Worm (Caenorhabditis elegans): ENCODE data around the gene vps-26.

The vps-26 gene

ce11 chrIV:9341591-9341990 is at the start of gene vps-26:
TSS of gene vps-26 (minus strand) at chrIV:9341790.
- peak; percentile 35 for TF ChIP-seq hmg-11 (tag; optimal IDR thresholded peaks at IDR 0.05)
- peak; percentile 81 for TF ChIP-seq pha-4 (tag; optimal IDR thresholded peaks at IDR 0.05)
- TF ChIP-seq lin-15B (tag; optimal IDR thresholded peaks at IDR 0.05) = peak; percentile 36
- no peak for TF ChIP-seq elt-3 (tag; optimal IDR thresholded peaks at IDR 0.05)
- TF ChIP-seq elt-2 (tag; optimal IDR thresholded peaks at IDR 0.05) = peak; percentile 10

ce11 chrIV:9386038-9386437 is 44.4 kb upstream of the vps-26 start, which contains the start of gene daf-15:
TSS of gene daf-15 (plus strand) at chrIV:9386208.
- TF ChIP-seq nhr-25 (tag; optimal IDR thresholded peaks at IDR 0.05) (peak; percentile 26), mml-1 (tag; optimal IDR thresholded peaks at IDR 0.05) (no peak), nfya-1 (tag; optimal IDR thresholded peaks at IDR 0.05; ENCODE audit: insufficient read depth) (no peak), nhr-12 (tag; optimal IDR thresholded peaks at IDR 0.05) (no peak), nhr-28 (tag; optimal IDR thresholded peaks at IDR 0.05) (no peak), fkh-2 (tag; optimal IDR thresholded peaks at IDR 0.05) (no peak), nhr-23 (tag; optimal IDR thresholded peaks at IDR 0.05) (peak; percentile 26), ama-1 (optimal IDR thresholded peaks at IDR 0.05) (no peak), skn-1 (tag; optimal IDR thresholded peaks at IDR 0.05) (peak; percentile 50), snpc-4 (tag; optimal IDR thresholded peaks at IDR 0.05) (no peak), ceh-9 (tag; optimal IDR thresholded peaks at IDR 0.05) (no peak), jun-1 (tag; optimal IDR thresholded peaks at IDR 0.05) (peak; percentile 15), lin-39 (tag; optimal IDR thresholded peaks at IDR 0.05) (no peak), ztf-4 (tag; optimal IDR thresholded peaks at IDR 0.05) (no peak), fkh-10 (GFP tag; optimal IDR thresholded peaks at IDR 0.05) (no peak), lsy-12 (tag; optimal IDR thresholded peaks at IDR 0.05) (no peak), ceh-16 (tag; optimal IDR thresholded peaks at IDR 0.05) (no peak), egl-5 (tag; optimal IDR thresholded peaks at IDR 0.05) (peak; percentile 47), hmg-11 (tag; optimal IDR thresholded peaks at IDR 0.05) (peak; percentile 55), elt-1 (tag; optimal IDR thresholded peaks at IDR 0.05) (no peak), sea-2 (GFP tag; optimal IDR thresholded peaks at IDR 0.05) (no peak), nhr-77 (tag; optimal IDR thresholded peaks at IDR 0.05) (no peak), unc-62 (GFP tag; optimal IDR thresholded peaks at IDR 0.05) (no peak), R02D3.7 (tag; optimal IDR thresholded peaks at IDR 0.05) (no peak), elt-3 (tag; optimal IDR thresholded peaks at IDR 0.05) (no peak), ceh-82 (tag; optimal IDR thresholded peaks at IDR 0.05) (no peak), nhr-67 (tag; optimal IDR thresholded peaks at IDR 0.05) (no peak), ztf-11 (tag; optimal IDR thresholded peaks at IDR 0.05) (no peak), egl-27 (tag; optimal IDR thresholded peaks at IDR 0.05) (no peak), lin-15B (tag; optimal IDR thresholded peaks at IDR 0.05) (peak; percentile 70), mdl-1 (tag; optimal IDR thresholded peaks at IDR 0.05) (no peak), tbx-2 (tag; optimal IDR thresholded peaks at IDR 0.05) (no peak), nhr-237 (tag; optimal IDR thresholded peaks at IDR 0.05) (no peak), pha-4 (tag; optimal IDR thresholded peaks at IDR 0.05) (peak; percentile 68), elt-2 (tag; optimal IDR thresholded peaks at IDR 0.05) (peak; percentile 9), nhr-76 (tag; optimal IDR thresholded peaks at IDR 0.05) (no peak), unc-39 (tag; optimal IDR thresholded peaks at IDR 0.05) (no peak), ceh-28 (tag; optimal IDR thresholded peaks at IDR 0.05) (peak; percentile 28), nhr-43 (tag; optimal IDR thresholded peaks at IDR 0.05; ENCODE audit: poor library complexity, severe bottlenecking) (no peak), ZK546.5 (tag; optimal IDR thresholded peaks at IDR 0.05) (no peak), fos-1 (tag; optimal IDR thresholded peaks at IDR 0.05) (no peak), pqm-1 (tag; optimal IDR thresholded peaks at IDR 0.05) (peak; percentile 3), nhr-11 (tag; optimal IDR thresholded peaks at IDR 0.05) (no peak), eor-1 (tag; optimal IDR thresholded peaks at IDR 0.05) (no peak), zag-1 (tag; optimal IDR thresholded peaks at IDR 0.05) (no peak), aly-2 (tag; optimal IDR thresholded peaks at IDR 0.05) (no peak), daf-12 (tag; optimal IDR thresholded peaks at IDR 0.05) (no peak)
